Fruit fly (Drosophila melanogaster) whole organism, prepupa: Measurements from ENCODE around the gene scyl.
A peak's percentile ranks its signal among the peaks of the same experiment; 100 is the strongest.

Source experiments
- CG11762 ChIP-seq: fragments of 200-800 bp; sonication (Bioruptor generic); optimal IDR thresholded peaks from 3 replicates; lab custom pipeline; 2016; ENCODE audit warnings: missing biosample characterization, missing genetic modification characterization; ENCODE audit not compliant: insufficient read depth
- CG15336 ChIP-seq: fragments of 200-800 bp; sonication (Bioruptor generic); IDR thresholded peaks from 2 replicates; pipeline ENCODE4 v1.3.6; 2022; ENCODE audit warnings: missing biosample characterization, missing genetic modification characterization
- CG1621 ChIP-seq: fragments of 200-800 bp; sonication (Bioruptor generic); optimal IDR thresholded peaks from 3 replicates; lab custom pipeline; 2018; ENCODE audit warnings: missing biosample characterization, mild to moderate bottlenecking, missing genetic modification characterization
- CG16779 ChIP-seq: fragments of 200-800 bp; sonication (Bioruptor generic); optimal IDR thresholded peaks from 3 replicates; lab custom pipeline; 2017; ENCODE audit warnings: missing biosample characterization, mild to moderate bottlenecking, missing genetic modification characterization
- CG3032 ChIP-seq: fragments of 200-800 bp; optimal IDR thresholded peaks from 2 replicates; lab custom pipeline; 2019; ENCODE audit warnings: missing biosample characterization, mild to moderate bottlenecking, missing genetic modification characterization, moderate library complexity
- CG31627 ChIP-seq: fragments of 200-800 bp; sonication (Bioruptor generic); optimal IDR thresholded peaks from 3 replicates; lab custom pipeline; 2016; ENCODE audit warnings: missing biosample characterization, missing genetic modification characterization
- CG34406 ChIP-seq: fragments of 200-800 bp; sonication (Bioruptor generic); optimal IDR thresholded peaks from 3 replicates; lab custom pipeline; 2016; ENCODE audit warnings: missing biosample characterization, missing genetic modification characterization
- CG3919 ChIP-seq: fragments of 200-800 bp; sonication (Bioruptor generic); optimal IDR thresholded peaks from 3 replicates; lab custom pipeline; 2016; ENCODE audit warnings: missing biosample characterization, missing genetic modification characterization
- CG6163 ChIP-seq: fragments of 200-800 bp; sonication (Bioruptor generic); IDR thresholded peaks from 3 replicates; pipeline ENCODE4 v1.3.6; 2022; ENCODE audit warnings: missing biosample characterization, missing genetic modification characterization
- CG6276 ChIP-seq: fragments of 200-800 bp; sonication (Bioruptor generic); optimal IDR thresholded peaks from 2 replicates; lab custom pipeline; 2017; ENCODE audit warnings: missing biosample characterization, mild to moderate bottlenecking, missing genetic modification characterization
- CG6808 ChIP-seq: fragments of 200-800 bp; sonication (Bioruptor generic); optimal IDR thresholded peaks from 3 replicates; lab custom pipeline; 2017; ENCODE audit warnings: missing biosample characterization, missing genetic modification characterization, mild to moderate bottlenecking, moderate library complexity, missing genetic modification reagents
- CG6854 ChIP-seq: fragments of 200-800 bp; sonication (Bioruptor generic); optimal IDR thresholded peaks from 2 replicates; lab custom pipeline; 2017; ENCODE audit warnings: missing biosample characterization, mild to moderate bottlenecking, missing genetic modification characterization
- CG7368 ChIP-seq: fragments of 200-800 bp; sonication (Bioruptor generic); optimal IDR thresholded peaks from 3 replicates; lab custom pipeline; 2016; ENCODE audit warnings: missing biosample characterization, missing genetic modification characterization
- CG8119 ChIP-seq: fragments of 200-800 bp; sonication (Bioruptor generic); IDR thresholded peaks from 3 replicates; pipeline ENCODE4 v1.3.6; 2022; ENCODE audit warnings: missing biosample characterization, missing genetic modification characterization
- CG8632 ChIP-seq: fragments of 200-800 bp; sonication (Bioruptor generic); optimal IDR thresholded peaks from 3 replicates; lab custom pipeline; 2016; ENCODE audit warnings: missing biosample characterization, missing genetic modification characterization
- CG9139 ChIP-seq: fragments of 200-800 bp; sonication (Bioruptor generic); optimal IDR thresholded peaks from 3 replicates; lab custom pipeline; 2017; ENCODE audit warnings: missing biosample characterization, mild to moderate bottlenecking, missing genetic modification characterization
- Eip75B ChIP-seq: fragments of 200-800 bp; sonication (Bioruptor generic); optimal IDR thresholded peaks from 3 replicates; lab custom pipeline; 2016; ENCODE audit warnings: missing biosample characterization, missing genetic modification characterization
- Eip78C ChIP-seq: fragments of 200-800 bp; sonication (Bioruptor generic); peaks from one replicate; lab custom pipeline; 2016; ENCODE audit warnings: missing biosample characterization, missing genetic modification characterization
- Eip93F ChIP-seq: fragments of 200-800 bp; sonication (Bioruptor generic); optimal IDR thresholded peaks from 2 replicates; lab custom pipeline; 2016; ENCODE audit warnings: missing biosample characterization, mild to moderate bottlenecking, missing genetic modification characterization
- Ets21C ChIP-seq: fragments of 200-800 bp; sonication (Bioruptor generic); optimal IDR thresholded peaks from 3 replicates; lab custom pipeline; 2016; ENCODE audit warnings: missing biosample characterization, missing genetic modification characterization
- Ets96B ChIP-seq: fragments of 200-800 bp; optimal IDR thresholded peaks from 2 replicates; lab custom pipeline; 2019; ENCODE audit warnings: missing biosample characterization, mild to moderate bottlenecking, missing genetic modification characterization, moderate library complexity
- Gug ChIP-seq: fragments of 200-800 bp; sonication (Bioruptor generic); IDR thresholded peaks from 2 replicates; pipeline ENCODE4 v1.3.6; 2022; ENCODE audit warnings: missing biosample characterization, missing genetic modification characterization
- Hr38 ChIP-seq: sonication (Bioruptor generic); optimal IDR thresholded peaks from 2 replicates; lab custom pipeline; 2016; ENCODE audit warnings: missing biosample characterization, missing genetic modification characterization
- Hr39 ChIP-seq: fragments of 200-800 bp; sonication (Bioruptor generic); optimal IDR thresholded peaks from 2 replicates; lab custom pipeline; 2016; ENCODE audit warnings: missing biosample characterization, missing genetic modification characterization
- Lpt ChIP-seq: fragments of 200-800 bp; sonication (Bioruptor generic); optimal IDR thresholded peaks from 3 replicates; lab custom pipeline; 2016; ENCODE audit warnings: missing biosample characterization, missing genetic modification characterization
- Met ChIP-seq: fragments of 200-800 bp; sonication (Bioruptor generic); optimal IDR thresholded peaks from 3 replicates; lab custom pipeline; 2016; ENCODE audit warnings: missing biosample characterization, missing genetic modification characterization
- Smox ChIP-seq: fragments of 200-800 bp; sonication (Bioruptor generic); optimal IDR thresholded peaks from 3 replicates; lab custom pipeline; 2016; ENCODE audit warnings: missing biosample characterization, missing genetic modification characterization
- Sox102F ChIP-seq: fragments of 200-800 bp; sonication (Bioruptor generic); optimal IDR thresholded peaks from 2 replicates; lab custom pipeline; 2016; ENCODE audit warnings: missing biosample characterization, mild to moderate bottlenecking, missing genetic modification characterization
- Sox14 ChIP-seq: fragments of 200-800 bp; sonication (Bioruptor generic); optimal IDR thresholded peaks from 3 replicates; lab custom pipeline; 2016; ENCODE audit warnings: missing biosample characterization, missing genetic modification characterization
- acj6 ChIP-seq: fragments of 200-800 bp; sonication (Bioruptor generic); optimal IDR thresholded peaks from 3 replicates; lab custom pipeline; 2016; ENCODE audit warnings: missing biosample characterization, missing genetic modification characterization
- cyc ChIP-seq: fragments of 200-800 bp; sonication (Bioruptor generic); optimal IDR thresholded peaks from 3 replicates; lab custom pipeline; 2016; ENCODE audit warnings: missing biosample characterization, missing genetic modification characterization
- dac ChIP-seq: fragments of 200-800 bp; sonication (Bioruptor generic); optimal IDR thresholded peaks from 2 replicates; lab custom pipeline; 2017; ENCODE audit warnings: missing biosample characterization, mild to moderate bottlenecking, missing genetic modification characterization
- dsx ChIP-seq: fragments of 200-800 bp; optimal IDR thresholded peaks from 3 replicates; lab custom pipeline; 2019; ENCODE audit warnings: missing biosample characterization, mild to moderate bottlenecking, missing genetic modification characterization, moderate library complexity; ENCODE audit not compliant: poor library complexity, severe bottlenecking
- eg ChIP-seq: fragments of 200-800 bp; sonication (Bioruptor generic); IDR thresholded peaks from 3 replicates; pipeline ENCODE4 v1.3.6; 2022; ENCODE audit warnings: missing biosample characterization, missing genetic modification characterization
- esn ChIP-seq: fragments of 200-800 bp; sonication (Bioruptor generic); optimal IDR thresholded peaks from 2 replicates; lab custom pipeline; 2016; ENCODE audit warnings: missing biosample characterization, mild to moderate bottlenecking, missing genetic modification characterization, moderate library complexity
- fd59A ChIP-seq: fragments of 200-800 bp; sonication (Bioruptor generic); optimal IDR thresholded peaks from 2 replicates; lab custom pipeline; 2017; ENCODE audit warnings: missing biosample characterization, mild to moderate bottlenecking, missing genetic modification characterization, missing genetic modification reagents
- fkh ChIP-seq: fragments of 200-800 bp; sonication (Bioruptor generic); optimal IDR thresholded peaks from 3 replicates; lab custom pipeline; 2017; ENCODE audit warnings: missing biosample characterization, mild to moderate bottlenecking, missing genetic modification characterization, moderate library complexity
- net ChIP-seq: fragments of 200-800 bp; sonication (Bioruptor generic); optimal IDR thresholded peaks from 3 replicates; lab custom pipeline; 2016; ENCODE audit warnings: missing biosample characterization, missing genetic modification characterization
- pdm3 ChIP-seq: fragments of 200-800 bp; sonication (Bioruptor generic); optimal IDR thresholded peaks from 3 replicates; lab custom pipeline; 2016; ENCODE audit warnings: missing biosample characterization, missing genetic modification characterization
- salr ChIP-seq, 2 experiments: fragments of 200-800 bp; sonication (Bioruptor generic); optimal IDR thresholded peaks; 3 replicates each; lab custom pipeline; 2016 to 2018; ENCODE audit warnings: missing biosample characterization in 2 of 2, missing genetic modification characterization in 2 of 2, mild to moderate bottlenecking in 1 of 2
- spab ChIP-seq: fragments of 200-800 bp; sonication (Bioruptor generic); optimal IDR thresholded peaks from 2 replicates; lab custom pipeline; 2017; ENCODE audit warnings: missing biosample characterization, mild to moderate bottlenecking, missing genetic modification characterization, missing genetic modification reagents
- ss ChIP-seq, 2 experiments: fragments of 200-800 bp; sonication (Bioruptor generic); optimal IDR thresholded peaks; 2 replicates in 1 of 2; 3 replicates in 1 of 2; lab custom pipeline; 2017 to 2018; ENCODE audit warnings: mild to moderate bottlenecking in 2 of 2, missing biosample characterization in 2 of 2, missing genetic modification characterization in 2 of 2, moderate library complexity in 1 of 2
- topi ChIP-seq: fragments of 200-800 bp; sonication (Bioruptor generic); optimal IDR thresholded peaks from 3 replicates; lab custom pipeline; 2016; ENCODE audit warnings: missing biosample characterization, missing genetic modification characterization
- vri ChIP-seq: fragments of 200-800 bp; sonication (Bioruptor generic); optimal IDR thresholded peaks from 3 replicates; lab custom pipeline; 2016; ENCODE audit warnings: missing biosample characterization, mild to moderate bottlenecking, missing genetic modification characterization

scyl gene

dm6 chr3L:11205608-11206336 lies 46.3 kb upstream of the scyl start, which contains the start of gene Plod (continued):
- TF ChIP-seq CG7368 (GFP tag; lab: Kevin White, UChicago) (no peak), CG34406 (GFP tag; lab: Kevin White, UChicago) (peak; percentile 19), pdm3 (GFP tag; lab: Kevin White, UChicago) (no peak), CG31627 (GFP tag; lab: Kevin White, UChicago) (peak; percentile 19), Gug (no peak), net (GFP tag; lab: Kevin White, UChicago) (no peak), Hr38 (GFP tag; lab: Kevin White, UChicago) (no peak), CG11762 (GFP tag; lab: Kevin White, UChicago) (no peak), Hr39 (GFP tag; lab: Kevin White, UChicago) (no peak), eg (GFP tag; lab: Robert Waterston, UW) (peak; percentile 65; the same call in 2 of the 3 replicates), fd59A (GFP tag; lab: Kevin White, UChicago) (no peak), dsx (no peak), salr (GFP tag; optimal IDR thresholded peaks at IDR 0.05; lab: Kevin White, UChicago) (no peak), Ets96B (no peak), Eip93F (peak; percentile 36), CG16779 (tag; lab: Kevin White, UChicago) (no peak), Eip75B (GFP tag; lab: Kevin White, UChicago) (peak; percentile 8), CG6808 (GFP tag; lab: Kevin White, UChicago) (no peak), CG6276 (no peak), CG8632 (GFP tag; lab: Kevin White, UChicago) (no peak), Eip78C (GFP tag; lab: Kevin White, UChicago) (peak; percentile 67), Sox102F (GFP tag; lab: Kevin White, UChicago) (no peak), CG8119 (GFP tag; lab: Robert Waterston, UW) (peak; percentile 37), Lpt (GFP tag; lab: Kevin White, UChicago) (no peak), CG6854 (peak; percentile 56), Smox (GFP tag; lab: Kevin White, UChicago) (no peak), CG6163 (peak; percentile 55; the same call in 2 of the 3 replicates), CG3032 (tag; lab: Kevin White, UChicago) (no peak), dac (no peak), fkh (GFP tag; lab: Kevin White, UChicago) (no peak), ss (GFP tag; optimal IDR thresholded peaks at IDR 0.05; lab: Kevin White, UChicago) (peak in 1 of 2 experiments; percentile 35), vri (no peak), CG15336 (GFP tag; lab: Robert Waterston, UW) (peak; percentile 30; the same call in 1 of the 2 replicates)

DNA sequence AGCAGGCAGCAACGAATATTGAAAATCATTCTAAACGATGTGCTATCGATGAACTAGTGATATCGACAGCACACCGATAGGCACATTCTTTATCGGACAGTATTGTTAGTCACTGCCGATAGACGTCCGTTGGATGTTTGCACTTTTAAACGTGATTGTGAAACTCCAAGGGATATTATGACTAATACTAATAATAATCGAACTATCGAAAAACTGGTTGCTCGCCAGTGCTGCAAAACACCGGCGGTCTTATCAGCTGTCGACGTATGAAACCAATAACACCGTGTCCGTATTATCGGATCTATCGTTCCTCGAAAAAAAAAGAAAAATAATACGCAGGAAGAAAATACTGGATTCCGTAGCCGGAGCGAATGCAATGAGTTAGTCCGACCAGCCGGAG lies 41.6 kb upstream of the scyl start, which contains the start of the genes Ube3a and CG7600:
Ube3a (minus strand) TSS at position 67 of the 400 bp plus-strand sequence.
CG7600 (plus strand) TSS at position 270 of the 400 bp plus-strand sequence.
- TF ChIP-seq CG16779 (tag; lab: Kevin White, UChicago) (no peak), topi (GFP tag; lab: Kevin White, UChicago) (peak; percentile 51), CG15336 (GFP tag; lab: Robert Waterston, UW) (peak; percentile 32; the same call in 1 of the 2 replicates), CG1621 (tag; lab: Kevin White, UChicago) (peak; percentile 97), Eip93F (no peak), Ets21C (GFP tag; lab: Kevin White, UChicago) (no peak), Eip75B (GFP tag; lab: Kevin White, UChicago) (peak; percentile 40), Gug (no peak), Sox14 (GFP tag; lab: Kevin White, UChicago) (peak; percentile 16), cyc (peak; percentile 8), dsx (peak; percentile 22), Sox102F (GFP tag; lab: Kevin White, UChicago) (no peak), CG6163 (peak; percentile 43; the same call in 1 of the 3 replicates), CG9139 (GFP tag; lab: Kevin White, UChicago) (no peak), fkh (GFP tag; lab: Kevin White, UChicago) (peak; percentile 75), spab (GFP tag; lab: Kevin White, UChicago) (no peak), Met (no peak), acj6 (peak; percentile 11), CG8119 (GFP tag; lab: Robert Waterston, UW) (peak; percentile 40; the same call in 2 of the 3 replicates), ss (GFP tag; optimal IDR thresholded peaks at IDR 0.05; lab: Kevin White, UChicago) (peak in 1 of 2 experiments; percentile 55), CG6854 (peak; percentile 61), dac (peak; percentile 13), Hr39 (GFP tag; lab: Kevin White, UChicago) (no peak), fd59A (GFP tag; lab: Kevin White, UChicago) (no peak), CG3919 (GFP tag; lab: Kevin White, UChicago) (peak; percentile 48), CG34406 (GFP tag; lab: Kevin White, UChicago) (no peak), Ets96B (peak; percentile 28), CG31627 (GFP tag; lab: Kevin White, UChicago) (no peak), CG3032 (tag; lab: Kevin White, UChicago) (peak; percentile 31), Eip78C (GFP tag; lab: Kevin White, UChicago) (peak; percentile 71), esn (GFP tag; lab: Kevin White, UChicago) (peak; percentile 59), CG8632 (GFP tag; lab: Kevin White, UChicago) (no peak), eg (GFP tag; lab: Robert Waterston, UW) (0 out of 3 replicates have a peak, but pooled peaks have one; percentile 21)
